Worm (Caenorhabditis elegans) whole organism, late embryonic: ENCODE measurements around the gene srt-73.

ENCODE experiments used
- ceh-31 ChIP-seq: sonication (generic microtip); optimal IDR thresholded peaks from 2 replicates; lab custom pipeline; 2016; ENCODE audit warnings: missing genetic modification characterization, missing compliant biosample characterization
- eyg-1 ChIP-seq: sonication (generic microtip); optimal IDR thresholded peaks from 2 replicates; lab custom pipeline; 2016; ENCODE audit warnings: missing genotype, missing genetic modification characterization, missing compliant biosample characterization

ce11 chrIV:7841218-7841617, 37.9 kb upstream of the srt-73 start:
- TF ChIP-seq ceh-31 (no peak), eyg-1 (no peak)
